Fruit fly (Drosophila melanogaster) whole organism, embryonic: ENCODE measurements around the gene CG42798.

ENCODE experiments used
- Atf6 ChIP-seq: fragments of 200-800 bp; sonication (Bioruptor generic); IDR thresholded peaks from 2 replicates; pipeline ENCODE4 v1.3.6; 2022; ENCODE audit warnings: missing biosample characterization, missing genetic modification characterization
- CG12219 ChIP-seq: fragments of 200-800 bp; sonication (Bioruptor generic); optimal IDR thresholded peaks from 3 replicates; lab custom pipeline; 2018; ENCODE audit warnings: missing biosample characterization, mild to moderate bottlenecking, missing genetic modification characterization
- CG12744 ChIP-seq: fragments of 200-800 bp; sonication (Bioruptor generic); optimal IDR thresholded peaks from 2 replicates; lab custom pipeline; 2016; ENCODE audit warnings: missing biosample characterization, missing genetic modification characterization
- ftz-f1 ChIP-seq: fragments of 200-800 bp; sonication (Bioruptor generic); optimal IDR thresholded peaks from 2 replicates; lab custom pipeline; 2016; ENCODE audit warnings: missing biosample characterization, missing genetic modification characterization
- insv ChIP-seq, 2 experiments: fragments of 200-800 bp; sonication (Bioruptor generic); optimal IDR thresholded peaks; 3 replicates each; lab custom pipeline; 2016 to 2018; ENCODE audit warnings: missing biosample characterization in 2 of 2, missing genetic modification characterization in 2 of 2
- sc ChIP-seq, 3 experiments: fragments of >200 bp in 2 of 3; fragments of 200-800 bp in 1 of 3; sonication (Bioruptor generic) in 1 of 3; optimal IDR thresholded peaks; 2 replicates in 2 of 3; 3 replicates in 1 of 3; lab custom pipeline; 2017; ENCODE audit warnings: mild to moderate bottlenecking in 1 of 3, missing biosample characterization in 1 of 3, missing genetic modification characterization in 1 of 3, missing genetic modification reagents in 1 of 3

dm6 chr3R:17371094-17371493 is 35.4 kb upstream of the CG42798 start:
- TF ChIP-seq sc (optimal IDR thresholded peaks at IDR 0.05; lab: Kevin White, UChicago), result no peak
- no peak for TF ChIP-seq sc (GFP tag; optimal IDR thresholded peaks at IDR 0.05; lab: Kevin White, UChicago)
- no peak for TF ChIP-seq insv (GFP tag; optimal IDR thresholded peaks at IDR 0.05; lab: Kevin White, UChicago)
- TF ChIP-seq Atf6 (GFP tag; lab: Robert Waterston, UW), result no peak
- no peak for TF ChIP-seq CG12219 (GFP tag; lab: Kevin White, UChicago)
- TF ChIP-seq ftz-f1 (GFP tag; lab: Kevin White, UChicago), result no peak
- no peak for TF ChIP-seq CG12744
